Worm (Caenorhabditis elegans) whole organism, dauer: ENCODE results near the gene srtx-1.

Source experiments
- unc-62 ChIP-seq: sonication (generic microtip); optimal IDR thresholded peaks from 2 replicates; lab custom pipeline; 2017; ENCODE audit warnings: missing biosample characterization, missing genetic modification reagents, missing genetic modification characterization

Gene srtx-1

ce11 chrIV:7407301-7407700, 13.7 kb upstream of the srtx-1 start:
- TF ChIP-seq unc-62, result no peak

- TF ChIP-seq unc-62, result no peak
These were observed 7.4 kb upstream of the srtx-1 start for ce11 chrIV:7413573-7413972.

ce11 chrIV:7414163-7414562, 6.8 kb upstream of the srtx-1 start:
- TF ChIP-seq unc-62, result no peak

ce11 chrIV:7418818-7419217, 2.2 kb upstream of the srtx-1 start, which contains the start of gene B0496.6:
Gene B0496.6 (plus strand): TSS chrIV:7419118.
- no peak for TF ChIP-seq unc-62

ce11 chrIV:7424198-7424597, 3.2 kb downstream of the srtx-1 start, which contains the start of gene unc-82:
Gene unc-82 (plus strand): TSS chrIV:7424498.
- no peak for TF ChIP-seq unc-62

- no peak for TF ChIP-seq unc-62
These were observed 5.0 kb downstream of the srtx-1 start for ce11 chrIV:7426055-7426454.

- TF ChIP-seq unc-62, result no peak
These were observed 7.3 kb downstream of the srtx-1 start for ce11 chrIV:7428347-7428746.

ce11 chrIV:7428998-7429397, 8.0 kb downstream of the srtx-1 start:
- TF ChIP-seq unc-62, result no peak

ce11 chrIV:7433858-7434257, 12.8 kb downstream of the srtx-1 start, which contains the start of gene B0496.11:
Gene B0496.11 (minus strand): TSS chrIV:7433958.
- TF ChIP-seq unc-62, result no peak

ce11 chrIV:7439377-7439776, 18.4 kb downstream of the srtx-1 start:
- TF ChIP-seq unc-62, result no peak

ce11 chrIV:7440238-7440637, 19.2 kb downstream of the srtx-1 start:
- no peak for TF ChIP-seq unc-62

ce11 chrIV:7445236-7445635, 24.2 kb downstream of the srtx-1 start, which contains the start of gene valv-1:
Gene valv-1 (minus strand): TSS chrIV:7445336.
- TF ChIP-seq unc-62, result no peak

- TF ChIP-seq unc-62, result no peak
These were observed 25.0 kb downstream of the srtx-1 start, which contains the start of gene B0496.1 for ce11 chrIV:7445995-7446394. Gene B0496.1 (plus strand): TSS chrIV:7446295.

ce11 chrIV:7447556-7447955, 26.5 kb downstream of the srtx-1 start, which contains the start of gene B0496.2:
Gene B0496.2 (plus strand): TSS chrIV:7447856.
- TF ChIP-seq unc-62, result no peak

- no peak for TF ChIP-seq unc-62
These were observed 30.3 kb downstream of the srtx-1 start, which contains the start of gene tes-1 for ce11 chrIV:7451345-7451744. Gene tes-1 (minus strand): TSS chrIV:7451445.

- no peak for TF ChIP-seq unc-62
These were observed 32.7 kb downstream of the srtx-1 start for ce11 chrIV:7453661-7454159.

- TF ChIP-seq unc-62, result no peak
These were observed 33.9 kb downstream of the srtx-1 start for ce11 chrIV:7454890-7455289.

ce11 chrIV:7456225-7456624, 35.2 kb downstream of the srtx-1 start, which contains the start of gene F13B6.1:
Gene F13B6.1 (plus strand): TSS chrIV:7456525.
- no peak for TF ChIP-seq unc-62

- no peak for TF ChIP-seq unc-62
These were observed 39.2 kb downstream of the srtx-1 start, which contains the start of gene F13B6.2 for ce11 chrIV:7460225-7460624. Gene F13B6.2 (minus strand): TSS chrIV:7460325.
